Worm (Caenorhabditis elegans) whole organism, young adult: ENCODE measurements around the gene D2021.4.
A peak's percentile ranks its signal among the peaks of the same experiment; 100 is the strongest.

Experiments used
- C06A6.2 ChIP-seq: fragments of 200-800 bp; sonication (Bioruptor generic); conservative IDR thresholded peaks from 2 replicates; pipeline ENCODE4 v1.3.6; 2022; ENCODE audit warnings: missing genetic modification characterization, missing compliant biosample characterization
- D2030.7 ChIP-seq: fragments of 200-800 bp; sonication (Bioruptor generic); IDR thresholded peaks from 2 replicates; pipeline ENCODE4 v1.3.6; 2022; ENCODE audit warnings: missing genetic modification reagents, missing genetic modification characterization, missing compliant biosample characterization
- F33H1.4 ChIP-seq: fragments of 200-800 bp; sonication (Bioruptor generic); IDR thresholded peaks from 2 replicates; pipeline ENCODE4 v1.3.6; 2022; ENCODE audit warnings: missing genetic modification reagents, missing genetic modification characterization, missing compliant biosample characterization
- F37B4.10 ChIP-seq: fragments of 200-800 bp; sonication (Bioruptor generic); IDR thresholded peaks from 2 replicates; pipeline ENCODE4 v1.3.6; 2022; ENCODE audit warnings: missing genetic modification characterization, missing compliant biosample characterization
- F39B2.1 ChIP-seq: fragments of 200-800 bp; sonication (Bioruptor generic); IDR thresholded peaks from 2 replicates; pipeline ENCODE4 v1.3.6; 2022; ENCODE audit warnings: missing genetic modification reagents, missing genetic modification characterization, missing compliant biosample characterization
- F49E8.2 ChIP-seq: sonication (generic microtip); optimal IDR thresholded peaks from 3 replicates; lab custom pipeline; 2017; ENCODE audit warnings: missing genetic modification characterization, mild to moderate bottlenecking, missing compliant biosample characterization, antibody characterized with exemption, moderate library complexity; ENCODE audit not compliant: insufficient read depth
- F57A8.1 ChIP-seq: fragments of 200-800 bp; sonication (Bioruptor generic); optimal IDR thresholded peaks from 2 replicates; lab custom pipeline; 2018; ENCODE audit warnings: mild to moderate bottlenecking, missing genetic modification characterization, moderate library complexity, missing compliant biosample characterization
- K12H6.12 ChIP-seq: fragments of 200-800 bp; sonication (Bioruptor generic); optimal IDR thresholded peaks from 2 replicates; lab custom pipeline; 2018; ENCODE audit warnings: mild to moderate bottlenecking, missing genetic modification characterization, missing compliant biosample characterization
- Y56A3A.18 ChIP-seq: fragments of 200-800 bp; sonication (Bioruptor generic); IDR thresholded peaks from 2 replicates; pipeline ENCODE4 v1.3.6; 2022; ENCODE audit warnings: missing genetic modification reagents, missing genetic modification characterization, missing compliant biosample characterization
- Y95B8A.8 ChIP-seq: fragments of 200-800 bp; sonication (Bioruptor generic); IDR thresholded peaks from 2 replicates; pipeline ENCODE4 v1.3.6; 2022; ENCODE audit warnings: missing genetic modification reagents, missing genetic modification characterization, missing compliant biosample characterization
- ama-1 ChIP-seq, 3 experiments: fragments of 150-350 bp in 1 of 3; sonication (generic microtip) in 2 of 3; optimal IDR thresholded peaks; 2 replicates each; lab custom pipeline; 2014 to 2018; ENCODE audit warnings: missing biosample characterization in 2 of 3, missing genetic modification characterization in 2 of 3, missing genetic modification reagents in 2 of 3
- attf-3 ChIP-seq: fragments of 200-800 bp; sonication (Bioruptor generic); conservative IDR thresholded peaks from 2 replicates; pipeline ENCODE4 v1.3.6; 2022; ENCODE audit warnings: missing genetic modification reagents, missing genetic modification characterization, missing compliant biosample characterization
- attf-6 ChIP-seq: fragments of 200-800 bp; sonication (Bioruptor generic); IDR thresholded peaks from 2 replicates; pipeline ENCODE4 v1.3.6; 2022; ENCODE audit warnings: missing genetic modification reagents, missing genetic modification characterization, missing compliant biosample characterization
- bed-2 ChIP-seq: fragments of 200-800 bp; sonication (Bioruptor generic); IDR thresholded peaks from 2 replicates; pipeline ENCODE4 v1.3.6; 2022; ENCODE audit warnings: missing genetic modification reagents, missing genetic modification characterization, missing compliant biosample characterization
- cebp-1 ChIP-seq, 2 experiments: fragments of 200-800 bp in 1 of 2; sonication (Bioruptor generic) in 1 of 2; sonication (generic microtip) in 1 of 2; IDR thresholded peaks in 1 of 2; optimal IDR thresholded peaks in 1 of 2; 2 replicates each; pipeline versions ENCODE4 v1.3.6 to Lab custom; 2017 to 2022; ENCODE audit warnings: missing compliant biosample characterization in 2 of 2, missing genetic modification characterization in 2 of 2, mild to moderate bottlenecking in 1 of 2, missing genetic modification reagents in 1 of 2, moderate library complexity in 1 of 2
- ceh-100 ChIP-seq: fragments of 200-800 bp; sonication (Bioruptor generic); IDR thresholded peaks from 2 replicates; pipeline ENCODE4 v1.3.6; 2022; ENCODE audit warnings: missing genetic modification reagents, missing genetic modification characterization, missing compliant biosample characterization
- ceh-27 ChIP-seq: fragments of 200-800 bp; sonication (Bioruptor generic); optimal IDR thresholded peaks from 2 replicates; lab custom pipeline; 2018; ENCODE audit warnings: mild to moderate bottlenecking, missing genetic modification characterization, moderate library complexity, missing compliant biosample characterization
- ceh-40 ChIP-seq: fragments of 200-800 bp; sonication (Bioruptor generic); IDR thresholded peaks from 2 replicates; pipeline ENCODE4 v1.3.6; 2022; ENCODE audit warnings: missing genetic modification characterization, missing compliant biosample characterization
- ceh-58 ChIP-seq: fragments of 200-800 bp; sonication (Bioruptor generic); IDR thresholded peaks from 2 replicates; pipeline ENCODE4 v1.3.6; 2022; ENCODE audit warnings: missing genetic modification characterization, missing compliant biosample characterization
- ceh-79 ChIP-seq: sonication (generic microtip); optimal IDR thresholded peaks from 2 replicates; lab custom pipeline; 2017; ENCODE audit warnings: mild to moderate bottlenecking, missing genetic modification characterization, missing compliant biosample characterization
- ceh-91 ChIP-seq: fragments of 200-800 bp; sonication (Bioruptor generic); IDR thresholded peaks from 2 replicates; pipeline ENCODE4 v1.3.6; 2022; ENCODE audit warnings: missing genetic modification reagents, missing genetic modification characterization, missing compliant biosample characterization
- chd-7 ChIP-seq: sonication (generic microtip); optimal IDR thresholded peaks from 2 replicates; lab custom pipeline; 2016; ENCODE audit warnings: mild to moderate bottlenecking, missing genetic modification characterization, moderate library complexity, missing compliant biosample characterization
- die-1 ChIP-seq: sonication (generic microtip); optimal IDR thresholded peaks from 2 replicates; lab custom pipeline; 2016; ENCODE audit warnings: missing genotype, mild to moderate bottlenecking, missing genetic modification characterization, missing compliant biosample characterization
- dox-1 ChIP-seq: fragments of 200-800 bp; sonication (Bioruptor generic); IDR thresholded peaks from 2 replicates; pipeline ENCODE4 v1.3.6; 2022; ENCODE audit warnings: missing genetic modification reagents, missing genetic modification characterization, missing compliant biosample characterization
- dpff-1 ChIP-seq: sonication (generic microtip); optimal IDR thresholded peaks from 2 replicates; lab custom pipeline; 2017; ENCODE audit warnings: mild to moderate bottlenecking, missing genetic modification characterization, missing compliant biosample characterization
- ets-4 ChIP-seq: fragments of 200-800 bp; sonication (Bioruptor generic); optimal IDR thresholded peaks from 2 replicates; lab custom pipeline; 2018; ENCODE audit warnings: mild to moderate bottlenecking, missing genetic modification characterization, missing compliant biosample characterization
- hlh-12 ChIP-seq: sonication (generic microtip); optimal IDR thresholded peaks from 2 replicates; lab custom pipeline; 2016; ENCODE audit warnings: missing genetic modification characterization, missing compliant biosample characterization
- hmg-20 ChIP-seq: fragments of 200-800 bp; sonication (Bioruptor generic); IDR thresholded peaks from 2 replicates; pipeline ENCODE4 v1.3.6; 2022; ENCODE audit warnings: missing genetic modification reagents, missing genetic modification characterization, missing compliant biosample characterization
- lag-1 ChIP-seq: fragments of 200-800 bp; sonication (Bioruptor generic); IDR thresholded peaks from 2 replicates; pipeline ENCODE4 v1.3.6; 2022; ENCODE audit warnings: missing genetic modification reagents, missing genetic modification characterization, missing compliant biosample characterization
- lin-54 ChIP-seq: fragments of 200-800 bp; sonication (Bioruptor generic); optimal IDR thresholded peaks from 2 replicates; lab custom pipeline; 2018; ENCODE audit warnings: mild to moderate bottlenecking, missing genetic modification characterization, missing compliant biosample characterization
- madf-3 ChIP-seq: fragments of 200-800 bp; sonication (Bioruptor generic); IDR thresholded peaks from 2 replicates; pipeline ENCODE4 v1.3.6; 2022; ENCODE audit warnings: missing genetic modification reagents, missing genetic modification characterization, missing compliant biosample characterization
- nhr-120 ChIP-seq: fragments of 200-800 bp; sonication (Bioruptor generic); IDR thresholded peaks from 2 replicates; pipeline ENCODE4 v1.3.6; 2022; ENCODE audit warnings: missing genetic modification characterization, missing compliant biosample characterization
- rec-8 ChIP-seq, 2 experiments: sonication (generic microtip); optimal IDR thresholded peaks; 2 replicates each; lab custom pipeline; 2016; ENCODE audit warnings: mild to moderate bottlenecking in 2 of 2, missing genetic modification characterization in 2 of 2, missing genetic modification reagents in 2 of 2, missing genotype in 2 of 2, missing biosample characterization in 1 of 2, missing compliant biosample characterization in 1 of 2, moderate library complexity in 1 of 2
- repo-1 ChIP-seq: sonication (generic microtip); optimal IDR thresholded peaks from 2 replicates; lab custom pipeline; 2017; ENCODE audit warnings: mild to moderate bottlenecking, missing genetic modification characterization, missing compliant biosample characterization
- rpc-1 ChIP-seq, 2 experiments: fragments of 150-350 bp in 1 of 2; sonication (generic microtip) in 1 of 2; optimal IDR thresholded peaks; 2 replicates each; lab custom pipeline; 2014 to 2018; ENCODE audit warnings: missing biosample characterization in 1 of 2, missing genetic modification characterization in 1 of 2, missing genetic modification reagents in 1 of 2, missing genotype in 1 of 2
- sea-2 ChIP-seq: fragments of 200-800 bp; sonication (Bioruptor generic); IDR thresholded peaks from 2 replicates; pipeline ENCODE4 v1.3.6; 2022; ENCODE audit warnings: missing genetic modification characterization, missing compliant biosample characterization
- somi-1 ChIP-seq: fragments of 200-800 bp; sonication (Bioruptor generic); optimal IDR thresholded peaks from 2 replicates; lab custom pipeline; 2018; ENCODE audit warnings: mild to moderate bottlenecking, missing genetic modification characterization, missing compliant biosample characterization
- unc-130 ChIP-seq: sonication (generic microtip); optimal IDR thresholded peaks from 2 replicates; lab custom pipeline; 2016; ENCODE audit warnings: missing genetic modification reagents, missing genetic modification characterization, missing compliant biosample characterization
- ztf-18 ChIP-seq: sonication (generic microtip); optimal IDR thresholded peaks from 2 replicates; lab custom pipeline; 2016; ENCODE audit warnings: missing genotype, mild to moderate bottlenecking, missing genetic modification characterization, missing compliant biosample characterization
- ztf-22 ChIP-seq: fragments of 200-800 bp; sonication (Bioruptor generic); optimal IDR thresholded peaks from 2 replicates; lab custom pipeline; 2018; ENCODE audit warnings: mild to moderate bottlenecking, missing genetic modification characterization, moderate library complexity, missing compliant biosample characterization
- ztf-26 ChIP-seq: sonication (generic microtip); optimal IDR thresholded peaks from 2 replicates; lab custom pipeline; 2017; ENCODE audit warnings: missing genetic modification characterization, missing compliant biosample characterization
- ztf-6 ChIP-seq: fragments of 200-800 bp; sonication (Bioruptor generic); IDR thresholded peaks from 2 replicates; pipeline ENCODE4 v1.3.6; 2022; ENCODE audit warnings: missing genetic modification reagents, missing genetic modification characterization, missing compliant biosample characterization

D2021.4 gene

DNA sequence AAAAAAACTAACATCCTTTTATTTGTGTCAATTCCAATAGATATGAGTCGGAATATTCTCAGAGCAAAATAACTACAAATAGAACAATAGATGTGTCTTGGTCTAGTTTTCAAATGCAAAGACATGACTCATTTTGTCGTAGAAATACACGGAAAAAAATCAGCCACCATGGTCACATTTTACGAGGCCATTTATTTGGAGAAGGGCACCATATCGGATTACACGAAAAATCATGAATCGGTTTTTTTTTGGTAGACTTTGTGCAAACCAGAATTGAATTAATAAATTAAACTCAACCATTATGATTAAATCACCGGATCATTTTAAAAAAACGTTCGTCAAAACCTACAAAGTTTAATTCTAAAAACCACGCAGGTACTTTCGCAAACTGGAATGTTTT lies 28.5 kb downstream of the D2021.4 start, which contains the start of gene H03E18.2:
Gene H03E18.2, minus strand, starts transcription at position 101 of the 400 bp plus-strand sequence.
- no peak for TF ChIP-seq dpff-1
- TF ChIP-seq ceh-79 (tag; lab: Kevin White, UChicago) = no peak
- no peak for TF ChIP-seq Y95B8A.8
- TF ChIP-seq madf-3 (GFP tag; lab: Robert Waterston, UW) = no peak
- no peak for TF ChIP-seq ztf-6 (GFP tag; lab: Robert Waterston, UW)
- no peak for TF ChIP-seq lin-54 (GFP tag; lab: Kevin White, UChicago)
- TF ChIP-seq somi-1 (GFP tag; lab: Kevin White, UChicago) = no peak
- TF ChIP-seq, all 124 proteins: peak for 0

DNA sequence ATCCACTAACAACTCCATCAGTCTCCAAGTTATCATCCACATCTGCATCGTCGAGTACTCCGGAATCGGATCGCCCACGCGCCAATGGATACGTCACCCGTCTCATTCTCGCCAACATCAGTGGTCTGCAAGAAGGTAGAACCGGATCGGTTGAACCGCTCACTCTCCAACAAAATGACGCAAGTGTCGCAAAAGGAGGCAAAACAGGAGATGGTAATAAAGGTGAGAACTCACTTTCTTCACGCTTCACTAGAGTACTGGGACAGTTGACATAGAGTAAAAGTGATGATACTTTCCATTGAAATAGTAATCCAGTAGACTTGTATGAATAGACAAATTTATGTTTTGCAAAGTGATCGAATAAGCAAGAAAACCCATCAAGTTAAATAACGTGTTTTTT lies 39.8 kb downstream of the D2021.4 start:
- TF ChIP-seq ceh-58 (GFP tag; lab: Robert Waterston, UW) = no peak
- 0 out of 2 replicates have a peak, but pooled peaks have one; percentile 78 for TF ChIP-seq nhr-120 (GFP tag; lab: Robert Waterston, UW)

DNA sequence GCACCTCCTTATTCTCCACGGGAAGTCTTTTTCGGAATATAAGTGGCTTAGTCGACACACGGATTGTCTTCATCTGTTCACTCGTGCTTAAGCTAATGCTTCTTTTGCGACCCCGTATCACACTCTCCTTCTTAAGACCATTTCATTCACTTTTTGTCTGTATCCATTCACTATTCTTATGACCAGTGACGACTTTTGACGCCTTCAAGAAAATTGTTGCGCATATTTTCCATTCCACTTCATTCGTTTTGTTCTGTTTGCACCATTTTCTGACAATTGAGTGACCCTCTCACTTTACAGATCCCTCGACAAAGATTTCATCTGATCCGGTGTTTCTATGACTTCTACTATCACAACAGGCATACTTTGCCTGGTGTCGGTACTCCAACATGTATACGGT lies 41.3 kb downstream of the D2021.4 start, which contains the start of gene H03E18.1:
Gene H03E18.1, plus strand, starts transcription at position 301 of the 400 bp plus-strand sequence.
- TF ChIP-seq K12H6.12 (tag; lab: Kevin White, UChicago) = no peak
- no peak for TF ChIP-seq hmg-20 (GFP tag; lab: Robert Waterston, UW)
- no peak for TF ChIP-seq F39B2.1 (GFP tag; lab: Robert Waterston, UW)
- no peak for TF ChIP-seq rec-8 (tag; optimal IDR thresholded peaks at IDR 0.05; lab: Kevin White, UChicago)
- TF ChIP-seq ceh-27 = no peak
- no peak for TF ChIP-seq Y56A3A.18 (GFP tag; lab: Robert Waterston, UW)
- TF ChIP-seq sea-2 (GFP tag; lab: Robert Waterston, UW) = no peak
- no peak for TF ChIP-seq ceh-40 (GFP tag; lab: Robert Waterston, UW)
- no peak for TF ChIP-seq ama-1 (optimal IDR thresholded peaks at IDR 0.05; lab: Kevin White, UChicago)
- TF ChIP-seq ama-1 (GFP tag; optimal IDR thresholded peaks at IDR 0.05; lab: Kevin White, UChicago) = no peak
- no peak for TF ChIP-seq C06A6.2

ce11 chrX:8507053-8507452 lies 41.8 kb downstream of the D2021.4 start:
- TF ChIP-seq repo-1 (tag; lab: Kevin White, UChicago) (no peak), ets-4 (GFP tag; lab: Kevin White, UChicago) (no peak), ceh-27 (no peak), attf-3 (GFP tag; lab: Robert Waterston, UW) (no peak), Y56A3A.18 (GFP tag; lab: Robert Waterston, UW) (no peak), cebp-1 (GFP tag; IDR thresholded peaks at IDR 0.05; lab: Robert Waterston, UW) (no peak), cebp-1 (tag; optimal IDR thresholded peaks at IDR 0.05; lab: Kevin White, UChicago) (no peak), rpc-1 (optimal IDR thresholded peaks at IDR 0.05; lab: Kevin White, UChicago) (no peak), rpc-1 (tag; optimal IDR thresholded peaks at IDR 0.05; lab: Kevin White, UChicago) (no peak), nhr-120 (GFP tag; lab: Robert Waterston, UW) (no peak), bed-2 (GFP tag; lab: Robert Waterston, UW) (no peak), ztf-22 (GFP tag; lab: Kevin White, UChicago) (no peak), hlh-12 (tag; lab: Kevin White, UChicago) (no peak), F57A8.1 (GFP tag; lab: Kevin White, UChicago) (no peak), D2030.7 (GFP tag; lab: Robert Waterston, UW) (no peak), F49E8.2 (no peak), K12H6.12 (tag; lab: Kevin White, UChicago) (no peak)

DNA sequence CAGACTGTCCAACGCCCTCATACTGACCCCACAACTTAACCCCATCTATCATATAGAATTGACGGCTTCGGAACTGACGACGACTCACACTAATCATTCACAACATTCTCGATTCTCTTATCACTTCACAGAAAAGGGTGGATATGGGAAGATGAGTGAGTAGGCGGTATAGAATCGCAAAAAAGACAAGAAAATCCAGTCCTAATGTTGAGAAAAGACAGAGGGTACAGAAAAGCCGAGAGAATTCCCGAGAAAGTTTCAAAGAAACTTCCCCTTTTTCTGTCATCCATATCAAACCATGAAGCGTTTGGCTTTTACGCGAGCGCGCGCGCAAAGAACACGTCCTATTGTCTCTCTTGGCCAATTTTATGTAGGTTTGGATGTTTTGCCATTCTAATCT lies 44.7 kb downstream of the D2021.4 start:
- TF ChIP-seq ztf-18 (tag; lab: Kevin White, UChicago) (no peak), somi-1 (GFP tag; lab: Kevin White, UChicago) (no peak), F33H1.4 (no peak), ceh-100 (no peak), die-1 (no peak), lag-1 (GFP tag; lab: Robert Waterston, UW) (no peak), unc-130 (no peak), dox-1 (GFP tag; lab: Robert Waterston, UW) (no peak), ceh-91 (GFP tag; lab: Robert Waterston, UW) (no peak), F37B4.10 (no peak), chd-7 (tag; lab: Kevin White, UChicago) (no peak), attf-6 (GFP tag; lab: Robert Waterston, UW) (no peak), ama-1 (optimal IDR thresholded peaks at IDR 0.05; lab: Kevin White, UChicago) (no peak), ama-1 (GFP tag; optimal IDR thresholded peaks at IDR 0.05; lab: Kevin White, UChicago) (no peak), ztf-26 (tag; lab: Kevin White, UChicago) (no peak)
